Fruit fly (Drosophila melanogaster): ENCODE measurements around the gene cni.

Gene cni

dm6 chr2L:16267159-16268065 lies 43.1 kb downstream of the cni start:
- TF ChIP-seq h (optimal IDR thresholded peaks at IDR 0.05) (no peak), insv (optimal IDR thresholded peaks at IDR 0.05) (no peak), Myc (optimal IDR thresholded peaks at IDR 0.05) (no peak), Sin3A (optimal IDR thresholded peaks at IDR 0.05) (no peak), psq (optimal IDR thresholded peaks at IDR 0.05) (no peak), ttk (optimal IDR thresholded peaks at IDR 0.05) (no peak)

dm6 chr2L:16263723-16264122 lies 46.8 kb downstream of the cni start:
- TF ChIP-seq Sin3A (optimal IDR thresholded peaks at IDR 0.05), result no peak
- TF ChIP-seq ttk (optimal IDR thresholded peaks at IDR 0.05), result no peak
- TF ChIP-seq insv (optimal IDR thresholded peaks at IDR 0.05), result no peak
- TF ChIP-seq psq (optimal IDR thresholded peaks at IDR 0.05), result no peak
- no peak for TF ChIP-seq h (optimal IDR thresholded peaks at IDR 0.05)
- no peak for TF ChIP-seq Myc (optimal IDR thresholded peaks at IDR 0.05)

- no peak for TF ChIP-seq Myc (optimal IDR thresholded peaks at IDR 0.05)
- TF ChIP-seq h (optimal IDR thresholded peaks at IDR 0.05), result no peak
- TF ChIP-seq Sin3A (optimal IDR thresholded peaks at IDR 0.05), result no peak
- no peak for TF ChIP-seq insv (optimal IDR thresholded peaks at IDR 0.05)
- no peak for TF ChIP-seq psq (optimal IDR thresholded peaks at IDR 0.05)
- TF ChIP-seq ttk (optimal IDR thresholded peaks at IDR 0.05), result no peak
These were observed 48.8 kb downstream of the cni start, which contains the start of the genes twe and CG4935 for dm6 chr2L:16261576-16262217. TSS of gene twe (minus strand) at chr2L:16261877. TSS of gene CG4935 (plus strand) at chr2L:16262141.

Measured in Kc167 (cell line).